Fruit fly (Drosophila melanogaster) whole organism, embryonic: ENCODE measurements around the gene CG8142.

Source experiments
- Asciz ChIP-seq: fragments of 200-800 bp; sonication (Bioruptor generic); optimal IDR thresholded peaks from 2 replicates; lab custom pipeline; 2017; ENCODE audit warnings: missing biosample characterization, mild to moderate bottlenecking, missing genetic modification characterization, missing genetic modification reagents
- Bdp1 ChIP-seq: fragments of 200-800 bp; sonication (Bioruptor generic); optimal IDR thresholded peaks from 3 replicates; lab custom pipeline; 2016; ENCODE audit warnings: missing biosample characterization, missing genetic modification characterization
- CG10543 ChIP-seq: fragments of 200-800 bp; sonication (Bioruptor generic); optimal IDR thresholded peaks from 3 replicates; lab custom pipeline; 2017; ENCODE audit warnings: missing biosample characterization, mild to moderate bottlenecking, missing genetic modification characterization, moderate library complexity
- CG10959 ChIP-seq: fragments of 200-800 bp; sonication (Bioruptor generic); IDR thresholded peaks from 2 replicates; pipeline ENCODE4 v1.3.6; 2022; ENCODE audit warnings: missing biosample characterization, missing genetic modification characterization
- CG11093 ChIP-seq: fragments of 200-800 bp; sonication (Bioruptor generic); IDR thresholded peaks from 3 replicates; pipeline ENCODE4 v1.3.6; 2022; ENCODE audit warnings: missing biosample characterization, missing genetic modification characterization
- CG12236 ChIP-seq: fragments of 200-800 bp; sonication (Bioruptor generic); optimal IDR thresholded peaks from 2 replicates; lab custom pipeline; 2016; ENCODE audit warnings: missing biosample characterization, missing genetic modification characterization
- CG12391 ChIP-seq: fragments of 200-800 bp; sonication (Bioruptor generic); optimal IDR thresholded peaks from 3 replicates; lab custom pipeline; 2018; ENCODE audit warnings: missing biosample characterization, mild to moderate bottlenecking, missing genetic modification characterization, moderate library complexity
- CG12769 ChIP-seq: fragments of 200-800 bp; sonication (Bioruptor generic); optimal IDR thresholded peaks from 2 replicates; lab custom pipeline; 2019; ENCODE audit warnings: missing biosample characterization, mild to moderate bottlenecking, missing genetic modification characterization, moderate library complexity
- CG14441 ChIP-seq: fragments of 200-800 bp; sonication (Bioruptor generic); IDR thresholded peaks from 2 replicates; pipeline ENCODE4 v1.3.6; 2022; ENCODE audit warnings: missing biosample characterization, missing genetic modification characterization
- CG18011 ChIP-seq: fragments of 200-800 bp; sonication (Bioruptor generic); optimal IDR thresholded peaks from 2 replicates; lab custom pipeline; 2017; ENCODE audit warnings: missing biosample characterization, missing genetic modification characterization, mild to moderate bottlenecking, moderate library complexity, missing genotype
- CG18476 ChIP-seq: fragments of 200-800 bp; sonication (Bioruptor generic); optimal IDR thresholded peaks from 2 replicates; lab custom pipeline; 2016; ENCODE audit warnings: missing biosample characterization, mild to moderate bottlenecking, missing genetic modification characterization
- CG18619 ChIP-seq: fragments of 200-800 bp; sonication (Bioruptor generic); optimal IDR thresholded peaks from 3 replicates; lab custom pipeline; 2017; ENCODE audit warnings: missing biosample characterization, mild to moderate bottlenecking, missing genetic modification characterization
- CG2116 ChIP-seq: fragments of 200-800 bp; sonication (Bioruptor generic); optimal IDR thresholded peaks from 3 replicates; lab custom pipeline; 2018; ENCODE audit warnings: missing biosample characterization, mild to moderate bottlenecking, missing genetic modification characterization
- CG2120 ChIP-seq: fragments of 200-800 bp; sonication (Bioruptor generic); optimal IDR thresholded peaks from 3 replicates; lab custom pipeline; 2016; ENCODE audit warnings: missing biosample characterization, missing genetic modification characterization
- CG3726 ChIP-seq: fragments of 200-800 bp; sonication (Bioruptor generic); IDR thresholded peaks from 3 replicates; pipeline ENCODE4, ENCODE4 v1.3.6; 2022; ENCODE audit warnings: missing biosample characterization, missing genetic modification characterization
- CG42726 ChIP-seq: fragments of 200-800 bp; sonication (Bioruptor generic); IDR thresholded peaks from 2 replicates; pipeline ENCODE4 v1.3.6; 2022; ENCODE audit warnings: missing biosample characterization, missing genetic modification characterization; ENCODE audit not compliant: partially characterized antibody
- CG4404 ChIP-seq: fragments of 200-800 bp; sonication (Bioruptor generic); IDR thresholded peaks from 2 replicates; pipeline ENCODE4 v1.3.6; 2022; ENCODE audit warnings: missing biosample characterization, missing genetic modification characterization
- CG4707 ChIP-seq: fragments of 200-800 bp; sonication (Bioruptor generic); optimal IDR thresholded peaks from 2 replicates; lab custom pipeline; 2018; ENCODE audit warnings: missing biosample characterization, mild to moderate bottlenecking, missing genetic modification characterization, moderate library complexity
- CG5245 ChIP-seq: fragments of 200-800 bp; sonication (Bioruptor generic); optimal IDR thresholded peaks from 3 replicates; lab custom pipeline; 2016; ENCODE audit warnings: missing biosample characterization, missing genetic modification characterization
- CG8388 ChIP-seq: fragments of 200-800 bp; sonication (Bioruptor generic); optimal IDR thresholded peaks from 2 replicates; lab custom pipeline; 2019; ENCODE audit warnings: missing biosample characterization, mild to moderate bottlenecking, missing genetic modification characterization, moderate library complexity
- CoRest ChIP-seq: fragments of 200-800 bp; sonication (Bioruptor generic); optimal IDR thresholded peaks from 3 replicates; lab custom pipeline; 2018; ENCODE audit warnings: missing biosample characterization, mild to moderate bottlenecking, missing genetic modification characterization, moderate library complexity
- D ChIP-seq, 2 experiments: fragments of 200-800 bp in 1 of 2; fragments of >200 bp in 1 of 2; sonication (Bioruptor generic) in 1 of 2; optimal IDR thresholded peaks; 2 replicates in 1 of 2; 3 replicates in 1 of 2; lab custom pipeline; 2017; ENCODE audit warnings: mild to moderate bottlenecking in 1 of 2, missing biosample characterization in 1 of 2, missing genetic modification characterization in 1 of 2, missing genetic modification reagents in 1 of 2
- Gug ChIP-seq: fragments of 200-800 bp; sonication (Bioruptor generic); IDR thresholded peaks from 4 replicates; pipeline ENCODE4 v1.3.6; 2022; ENCODE audit warnings: missing biosample characterization, missing genetic modification characterization
- NK7.1 ChIP-seq: fragments of 200-800 bp; sonication (Bioruptor generic); optimal IDR thresholded peaks from 3 replicates; lab custom pipeline; 2016; ENCODE audit warnings: missing biosample characterization, missing genetic modification characterization
- Nf-YA ChIP-seq: fragments of 200-800 bp; sonication (Bioruptor generic); IDR thresholded peaks from 2 replicates; pipeline ENCODE4 v1.3.6; 2022; ENCODE audit warnings: missing biosample characterization, missing genetic modification characterization
- Rx ChIP-seq: fragments of 200-800 bp; sonication (Bioruptor generic); IDR thresholded peaks from 2 replicates; pipeline ENCODE4 v1.3.6; 2022; ENCODE audit warnings: missing biosample characterization, missing genetic modification characterization
- Scr ChIP-seq: fragments of 200-800 bp; sonication (Bioruptor generic); IDR thresholded peaks from 2 replicates; pipeline ENCODE4 v1.3.6; 2022; ENCODE audit warnings: missing biosample characterization, missing genetic modification characterization; ENCODE audit not compliant: partially characterized antibody
- Sox102F ChIP-seq: fragments of 200-800 bp; sonication (Bioruptor generic); optimal IDR thresholded peaks from 2 replicates; lab custom pipeline; 2018; ENCODE audit warnings: missing biosample characterization, mild to moderate bottlenecking, missing genetic modification characterization, moderate library complexity
- Sry-δ ChIP-seq: fragments of 200-800 bp; sonication (Bioruptor generic); optimal IDR thresholded peaks from 2 replicates; lab custom pipeline; 2016; ENCODE audit warnings: missing biosample characterization, missing genetic modification characterization
- Ssrp ChIP-seq: fragments of 200-800 bp; sonication (Bioruptor generic); optimal IDR thresholded peaks from 2 replicates; lab custom pipeline; 2018; ENCODE audit warnings: missing biosample characterization, mild to moderate bottlenecking, missing genetic modification characterization, moderate library complexity
- YL-1 ChIP-seq: fragments of 200-800 bp; sonication (Bioruptor generic); optimal IDR thresholded peaks from 3 replicates; lab custom pipeline; 2017; ENCODE audit warnings: missing biosample characterization, mild to moderate bottlenecking, missing genetic modification characterization
- ab ChIP-seq: fragments of 200-800 bp; sonication (Bioruptor generic); optimal IDR thresholded peaks from 2 replicates; lab custom pipeline; 2016; ENCODE audit warnings: missing biosample characterization, missing genetic modification characterization
- cas ChIP-seq: fragments of 200-800 bp; sonication (Bioruptor generic); IDR thresholded peaks from 2 replicates; pipeline ENCODE4 v1.3.6; 2022; ENCODE audit warnings: missing biosample characterization, missing genetic modification characterization
- chif ChIP-seq, 2 experiments: fragments of 200-800 bp; sonication (Bioruptor generic); optimal IDR thresholded peaks; 3 replicates each; lab custom pipeline; 2016; ENCODE audit warnings: missing biosample characterization in 2 of 2, missing genetic modification characterization in 2 of 2
- chn ChIP-seq: fragments of 200-800 bp; sonication (Bioruptor generic); optimal IDR thresholded peaks from 2 replicates; lab custom pipeline; 2016; ENCODE audit warnings: missing biosample characterization, missing genetic modification characterization
- corto ChIP-seq: fragments of 200-800 bp; sonication (Bioruptor generic); optimal IDR thresholded peaks from 2 replicates; lab custom pipeline; 2016; ENCODE audit warnings: missing biosample characterization, mild to moderate bottlenecking, missing genetic modification characterization, moderate library complexity
- croc ChIP-seq: fragments of 200-800 bp; sonication (Bioruptor generic); conservative IDR thresholded peaks from 3 replicates; pipeline ENCODE4 v1.3.6; 2022; ENCODE audit warnings: missing biosample characterization, missing genetic modification characterization
- crol ChIP-seq: fragments of 200-800 bp; sonication (Bioruptor generic); IDR thresholded peaks from 2 replicates; pipeline ENCODE4 v1.3.6; 2022; ENCODE audit warnings: missing biosample characterization, missing genetic modification characterization
- ems ChIP-seq: fragments of 200-800 bp; sonication (Bioruptor generic); optimal IDR thresholded peaks from 3 replicates; lab custom pipeline; 2016; ENCODE audit warnings: missing biosample characterization, missing genetic modification characterization
- hbn ChIP-seq: fragments of 200-800 bp; sonication (Bioruptor generic); IDR thresholded peaks from 2 replicates; pipeline ENCODE4 v1.3.6; 2022; ENCODE audit warnings: missing biosample characterization, missing genetic modification characterization; ENCODE audit not compliant: partially characterized antibody
- mam ChIP-seq: fragments of 200-800 bp; sonication (Bioruptor generic); optimal IDR thresholded peaks from 3 replicates; lab custom pipeline; 2016; ENCODE audit warnings: missing biosample characterization, missing genetic modification characterization
- mld ChIP-seq: fragments of 200-800 bp; sonication (Bioruptor generic); IDR thresholded peaks from 3 replicates; pipeline ENCODE4 v1.3.6; 2022; ENCODE audit warnings: missing biosample characterization, missing genetic modification characterization; ENCODE audit not compliant: partially characterized antibody
- nom ChIP-seq: fragments of 200-800 bp; sonication (Bioruptor generic); optimal IDR thresholded peaks from 2 replicates; lab custom pipeline; 2017; ENCODE audit warnings: missing biosample characterization, missing genetic modification characterization, mild to moderate bottlenecking, moderate library complexity, missing genetic modification reagents
- sens ChIP-seq: fragments of 200-800 bp; sonication (Bioruptor generic); peaks from one replicate; lab custom pipeline; 2016; ENCODE audit warnings: missing biosample characterization, missing genetic modification characterization
- so ChIP-seq: fragments of 200-800 bp; sonication (Bioruptor generic); IDR thresholded peaks from 3 replicates; pipeline ENCODE4 v1.3.6; 2022; ENCODE audit warnings: missing biosample characterization, missing genetic modification characterization
- tna ChIP-seq: fragments of 200-800 bp; sonication (Bioruptor generic); IDR thresholded peaks from 2 replicates; pipeline ENCODE4 v1.3.6; 2022; ENCODE audit warnings: missing biosample characterization, missing genetic modification characterization; ENCODE audit not compliant: partially characterized antibody
- trh ChIP-seq: fragments of 200-800 bp; sonication (Bioruptor generic); optimal IDR thresholded peaks from 2 replicates; lab custom pipeline; 2016; ENCODE audit warnings: missing biosample characterization, missing genetic modification characterization
- ttk ChIP-seq: fragments of 200-800 bp; sonication (Bioruptor generic); IDR thresholded peaks from 2 replicates; pipeline ENCODE4 v2.1.2; 2022; ENCODE audit warnings: missing biosample characterization, missing genetic modification characterization
- zf30C ChIP-seq: fragments of 200-800 bp; sonication (Bioruptor generic); optimal IDR thresholded peaks from 3 replicates; lab custom pipeline; 2018; ENCODE audit warnings: missing biosample characterization, mild to moderate bottlenecking, missing genetic modification characterization

The CG8142 gene

dm6 chrX:17880269-17880889 is 35.9 kb upstream of the CG8142 start (continued):
- TF ChIP-seq crol (GFP tag; lab: Robert Waterston, UW) = peak; percentile 72
- no peak for TF ChIP-seq tna
- peak; percentile 92 for TF ChIP-seq CG8388 (GFP tag; lab: Kevin White, UChicago)
- TF ChIP-seq ttk (GFP tag; lab: Robert Waterston, UW) = peak; percentile 94
- peak; percentile 78 for TF ChIP-seq YL-1 (GFP tag; lab: Kevin White, UChicago)
- peak; percentile 93 for TF ChIP-seq CG18619 (GFP tag; lab: Kevin White, UChicago)
- peak; percentile 92 for TF ChIP-seq CG11093 (GFP tag; lab: Robert Waterston, UW)
- peak; percentile 98 for TF ChIP-seq CG2120
- TF ChIP-seq Gug (GFP tag; lab: Robert Waterston, UW) = peak; percentile 98
- peak; percentile 96 for TF ChIP-seq CoRest (tag; lab: Kevin White, UChicago)
- peak; percentile 50 for TF ChIP-seq CG2116
- peak; percentile 85 for TF ChIP-seq CG5245 (GFP tag; lab: Kevin White, UChicago)
- peak; percentile 99 for TF ChIP-seq sens (GFP tag; lab: Kevin White, UChicago)
- no peak for TF ChIP-seq zf30C (GFP tag; lab: Kevin White, UChicago)
- TF ChIP-seq CG12769 (tag; lab: Kevin White, UChicago) = peak; percentile 99
- TF ChIP-seq ems (GFP tag; lab: Kevin White, UChicago) = peak; percentile 96
- peak; percentile 88 for TF ChIP-seq CG12236
- TF ChIP-seq nom (GFP tag; lab: Kevin White, UChicago) = no peak
- peak; percentile 77 for TF ChIP-seq CG18476
- TF ChIP-seq so (GFP tag; lab: Robert Waterston, UW) = peak; percentile 95
- TF ChIP-seq chif (GFP tag; optimal IDR thresholded peaks at IDR 0.05; lab: Kevin White, UChicago) = peak; percentile 93
- peak; percentile 93 for TF ChIP-seq NK7.1
- TF ChIP-seq CG10543 (GFP tag; lab: Kevin White, UChicago) = peak; percentile 96
- peak; percentile 70 for TF ChIP-seq CG10959 (GFP tag; lab: Robert Waterston, UW)
- TF ChIP-seq mam (GFP tag; lab: Kevin White, UChicago) = peak; percentile 98
- peak; percentile 92 for TF ChIP-seq Ssrp (tag; lab: Kevin White, UChicago)
- TF ChIP-seq CG4707 (GFP tag; lab: Kevin White, UChicago) = peak; percentile 90
- TF ChIP-seq Rx (GFP tag; lab: Robert Waterston, UW) = peak; percentile 92
- no peak for TF ChIP-seq mld
- peak; percentile 76 for TF ChIP-seq trh
- peak; percentile 91 for TF ChIP-seq CG3726 (GFP tag; lab: Robert Waterston, UW)
- TF ChIP-seq corto (GFP tag; lab: Kevin White, UChicago) = peak; percentile 84
- no peak for TF ChIP-seq CG42726
- TF ChIP-seq CG4404 (GFP tag; lab: Robert Waterston, UW) = peak; percentile 90
- TF ChIP-seq Nf-YA = peak; percentile 87
- no peak for TF ChIP-seq Scr (GFP tag; lab: Robert Waterston, UW)
- no peak for TF ChIP-seq hbn (GFP tag; lab: Robert Waterston, UW)
- peak; percentile 82 for TF ChIP-seq CG18011 (GFP tag; lab: Kevin White, UChicago)
- TF ChIP-seq Sry-δ (GFP tag; lab: Kevin White, UChicago) = peak; percentile 60
- peak; percentile 83 for TF ChIP-seq Asciz (GFP tag; lab: Kevin White, UChicago)
- TF ChIP-seq ab (GFP tag; lab: Kevin White, UChicago) = peak; percentile 92
- TF ChIP-seq chn (GFP tag; lab: Kevin White, UChicago) = peak; percentile 94
- TF ChIP-seq D (optimal IDR thresholded peaks at IDR 0.05; lab: Kevin White, UChicago) = no peak
- peak; percentile 85 for TF ChIP-seq D (GFP tag; optimal IDR thresholded peaks at IDR 0.05; lab: Kevin White, UChicago)
- TF ChIP-seq Sox102F (GFP tag; lab: Kevin White, UChicago) = peak; percentile 97
- peak; percentile 88 for TF ChIP-seq cas (GFP tag; lab: Robert Waterston, UW)
- peak; percentile 88 for TF ChIP-seq croc (GFP tag; lab: Robert Waterston, UW)
- peak; percentile 94 for TF ChIP-seq CG12391 (tag; lab: Kevin White, UChicago)
- peak; percentile 84 for TF ChIP-seq Bdp1 (GFP tag; lab: Kevin White, UChicago)
- TF ChIP-seq CG14441 (GFP tag; lab: Robert Waterston, UW) = peak; percentile 97
